Fruit fly (Drosophila melanogaster): ENCODE results near the gene CG14313.

CG14313 gene

DNA sequence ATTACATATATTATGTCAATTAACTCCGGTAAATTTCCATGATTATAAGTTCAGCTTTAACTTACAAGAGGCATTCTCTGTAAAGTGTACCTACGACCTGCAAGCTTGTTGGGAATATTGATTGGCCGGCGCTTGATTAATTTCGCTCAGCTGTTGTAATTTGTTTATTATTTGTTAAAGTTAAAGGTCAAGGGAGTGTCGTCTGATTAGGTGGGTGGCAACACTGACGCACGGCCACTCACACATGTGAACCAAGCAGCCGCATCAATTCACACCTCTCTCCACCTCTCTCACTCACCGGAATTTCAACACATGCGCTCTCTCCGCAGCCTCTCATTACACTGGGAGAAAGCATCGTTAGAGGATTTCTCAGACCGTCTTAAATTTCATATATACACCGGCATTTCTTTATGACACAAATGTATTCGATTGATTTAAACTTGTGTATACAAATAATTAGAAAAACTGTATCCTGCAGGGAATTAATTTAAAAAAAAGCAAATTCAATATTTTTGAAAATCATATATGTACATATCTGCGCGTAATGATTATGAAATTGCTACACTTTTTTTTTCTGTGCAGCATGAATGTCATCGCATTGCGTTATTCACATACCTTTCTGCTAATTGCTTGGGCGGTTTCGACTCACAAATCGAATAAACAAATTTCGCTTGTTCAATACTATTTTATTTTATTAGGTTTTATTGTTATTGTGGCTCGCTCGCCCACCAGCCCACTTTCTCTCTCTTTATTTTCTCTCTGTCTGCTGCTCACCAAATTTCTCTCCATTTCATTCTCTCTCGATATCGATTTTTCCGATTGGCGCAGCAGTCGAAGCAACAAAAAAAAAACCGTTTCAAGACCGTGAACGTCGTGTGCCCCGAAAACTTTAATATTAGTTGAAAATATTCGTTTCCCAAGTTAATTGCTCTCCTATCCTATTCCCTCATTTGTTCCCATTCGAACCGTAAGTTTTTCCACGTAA, 19.5 kb downstream of the CG14313 start (continued):
- TF ChIP-seq CG9215 (GFP tag; IDR thresholded peaks at IDR 0.05) (peak; percentile 87), CG13287 (GFP tag; IDR thresholded peaks at IDR 0.05; ENCODE audit: partially characterized antibody) (no peak), H2.0 (GFP tag; IDR thresholded peaks at IDR 0.05) (peak; percentile 80), CG17612 (GFP tag; IDR thresholded peaks at IDR 0.05) (peak; percentile 71), Xrp1 (GFP tag; IDR thresholded peaks at IDR 0.05) (peak; percentile 93), CG12071 (GFP tag; optimal IDR thresholded peaks at IDR 0.05) (peak; percentile 84), CG12769 (tag; optimal IDR thresholded peaks at IDR 0.05) (no peak)

dm6 chr3R:18169982-18170531, 21.7 kb downstream of the CG14313 start:
- no peak for TF ChIP-seq p53 (GFP tag; optimal IDR thresholded peaks at IDR 0.05)
- TF ChIP-seq CG7987 (GFP tag; optimal IDR thresholded peaks at IDR 0.05) = no peak
- no peak for TF ChIP-seq Lim3 (GFP tag; IDR thresholded peaks at IDR 0.05)
- TF ChIP-seq mirr (GFP tag; optimal IDR thresholded peaks at IDR 0.05) = peak; percentile 88
- no peak for TF ChIP-seq nom (GFP tag; optimal IDR thresholded peaks at IDR 0.05)
- TF ChIP-seq CG6854 (GFP tag; optimal IDR thresholded peaks at IDR 0.05) = no peak
- TF ChIP-seq Nf-YC (tag; optimal IDR thresholded peaks at IDR 0.05) = no peak
- no peak for TF ChIP-seq CTCF (GFP tag; optimal IDR thresholded peaks at IDR 0.05)
- TF ChIP-seq CG17186 (GFP tag; optimal IDR thresholded peaks at IDR 0.05) = no peak
- no peak for TF ChIP-seq CG34422 (GFP tag; IDR thresholded peaks at IDR 0.05)
- TF ChIP-seq CG7928 (GFP tag; optimal IDR thresholded peaks at IDR 0.05) = no peak
- no peak for TF ChIP-seq CG3726 (GFP tag; IDR thresholded peaks at IDR 0.05)
- no peak for TF ChIP-seq Atf-2 (GFP tag; optimal IDR thresholded peaks at IDR 0.05)
- TF ChIP-seq CG10366 (GFP tag; IDR thresholded peaks at IDR 0.05) = no peak
- no peak for TF ChIP-seq CG10565 (GFP tag; optimal IDR thresholded peaks at IDR 0.05)
- TF ChIP-seq odd (GFP tag; optimal IDR thresholded peaks at IDR 0.05) = no peak
- TF ChIP-seq Doc3 (GFP tag; IDR thresholded peaks at IDR 0.05; ENCODE audit: partially characterized antibody) = no peak
- TF ChIP-seq fd96Cb (tag; optimal IDR thresholded peaks at IDR 0.05) = no peak
- peak; percentile 93 for TF ChIP-seq GATAe (GFP tag; conservative IDR thresholded peaks at IDR 0.05)
- no peak for TF ChIP-seq dysf (GFP tag; IDR thresholded peaks at IDR 0.05)
- TF ChIP-seq her (GFP tag; optimal IDR thresholded peaks at IDR 0.05) = no peak
- peak; percentile 85 for TF ChIP-seq Elba2 (GFP tag; optimal IDR thresholded peaks at IDR 0.05)
- no peak for TF ChIP-seq fd3F (GFP tag; optimal IDR thresholded peaks at IDR 0.05)
- peak; percentile 95 for TF ChIP-seq exex (tag; optimal IDR thresholded peaks at IDR 0.05)
- TF ChIP-seq Lhr (GFP tag; optimal IDR thresholded peaks at IDR 0.05) = no peak
- TF ChIP-seq ci (GFP tag; IDR thresholded peaks at IDR 0.05) = no peak; the same call in 2 of the 3 replicates
- TF ChIP-seq cas (GFP tag; IDR thresholded peaks at IDR 0.05) = no peak
- TF ChIP-seq Dbx (GFP tag; IDR thresholded peaks at IDR 0.05) = no peak
- no peak for TF ChIP-seq bowl (GFP tag; IDR thresholded peaks at IDR 0.05)
- peak; percentile 0 for TF ChIP-seq Dek (tag; optimal IDR thresholded peaks at IDR 0.05)
- TF ChIP-seq CG17568 (GFP tag; optimal IDR thresholded peaks at IDR 0.05) = no peak
- no peak for TF ChIP-seq disco-r (GFP tag; optimal IDR thresholded peaks at IDR 0.05)
- no peak for TF ChIP-seq bigmax (GFP tag; optimal IDR thresholded peaks at IDR 0.05)
- TF ChIP-seq Hr3 (GFP tag; optimal IDR thresholded peaks at IDR 0.05) = no peak
- no peak for TF ChIP-seq D19B (GFP tag; optimal IDR thresholded peaks at IDR 0.05)
- TF ChIP-seq CG14710 (tag; optimal IDR thresholded peaks at IDR 0.05) = no peak
- TF ChIP-seq lmd (GFP tag; IDR thresholded peaks at IDR 0.05) = no peak
- peak; percentile 73 for TF ChIP-seq lab (GFP tag; optimal IDR thresholded peaks at IDR 0.05)
- TF ChIP-seq chm (GFP tag; IDR thresholded peaks at IDR 0.05) = 0 out of 2 replicates have a peak, but pooled peaks have one; percentile 9
- TF ChIP-seq CHES-1-like (GFP tag; optimal IDR thresholded peaks at IDR 0.05) = no peak
- TF ChIP-seq aop (GFP tag; IDR thresholded peaks at IDR 0.05) = no peak
